Fruit fly (Drosophila melanogaster): ENCODE measurements around the gene Nhe2.

The Nhe2 gene

DNA sequence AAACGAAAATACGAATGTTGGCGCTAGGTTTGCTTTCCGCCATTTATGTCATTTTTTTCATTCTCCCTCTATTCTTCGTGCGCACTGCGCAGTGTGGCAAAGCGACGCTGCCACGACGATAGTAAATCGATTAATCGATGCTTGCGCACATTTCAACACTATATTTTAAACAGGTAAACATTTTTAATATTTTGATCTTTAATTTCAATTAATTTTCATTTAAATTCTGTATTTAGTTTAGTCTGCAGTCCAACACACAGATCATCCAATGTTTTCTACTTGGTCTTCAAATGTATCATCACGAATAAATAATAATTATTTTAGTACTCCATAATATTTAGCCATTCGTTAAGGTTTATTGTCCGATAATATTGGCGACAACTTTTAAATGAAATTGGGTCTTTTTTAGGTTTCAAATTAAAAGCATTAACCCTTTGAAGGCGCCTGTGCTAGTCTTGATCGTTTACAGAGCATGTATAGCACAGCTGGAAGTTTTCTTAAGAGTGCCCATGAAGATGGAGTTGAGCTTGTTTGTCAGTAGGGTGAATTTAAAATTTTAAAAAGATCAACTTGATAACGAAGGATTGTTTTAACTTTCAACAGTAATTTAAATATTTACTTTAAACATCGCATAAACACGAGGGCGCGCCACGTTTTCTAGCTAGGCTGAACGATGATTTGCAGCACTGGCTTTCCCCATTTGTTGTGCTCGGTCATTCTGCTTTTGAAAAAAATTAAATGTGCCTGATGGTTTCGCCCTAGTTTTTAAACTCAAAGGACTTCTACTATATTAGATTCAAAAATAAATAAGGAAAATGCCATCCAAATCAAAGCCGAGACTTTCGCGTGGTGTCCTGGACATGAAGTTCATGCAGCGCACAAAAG is 52.0 kb downstream of the Nhe2 start, which contains the start of the genes Mpp6 and E2f2 (continued):
- no peak for TF ChIP-seq kay (GFP tag; optimal IDR thresholded peaks at IDR 0.05)
- TF ChIP-seq CG10654 (GFP tag; optimal IDR thresholded peaks at IDR 0.05), result no peak
- TF ChIP-seq ken (GFP tag; IDR thresholded peaks at IDR 0.05), result peak; percentile 75
- TF ChIP-seq HLH4C (GFP tag; IDR thresholded peaks at IDR 0.05; ENCODE audit: partially characterized antibody), result peak; percentile 77
- TF ChIP-seq Hey (tag; optimal IDR thresholded peaks at IDR 0.05), result no peak
- TF ChIP-seq btn (GFP tag; optimal IDR thresholded peaks at IDR 0.05), result no peak
- peak; percentile 33 for TF ChIP-seq trem (tag; optimal IDR thresholded peaks at IDR 0.05)
- peak; percentile 80; the same call in 2 of the 4 replicates for TF ChIP-seq chinmo (GFP tag; IDR thresholded peaks at IDR 0.05; ENCODE audit: partially characterized antibody)
- peak; percentile 29 for TF ChIP-seq Dip3 (GFP tag; optimal IDR thresholded peaks at IDR 0.05)
- no peak for TF ChIP-seq Mes4 (GFP tag; optimal IDR thresholded peaks at IDR 0.05)
- TF ChIP-seq CG9215 (GFP tag; IDR thresholded peaks at IDR 0.05), result no peak
- TF ChIP-seq otp (GFP tag; IDR thresholded peaks at IDR 0.05), result no peak
- peak; percentile 36 for TF ChIP-seq CG18619 (GFP tag; optimal IDR thresholded peaks at IDR 0.05)
- peak; percentile 46 for TF ChIP-seq stwl (tag; optimal IDR thresholded peaks at IDR 0.05)
- TF ChIP-seq Sox100B (GFP tag; optimal IDR thresholded peaks at IDR 0.05), result peak; percentile 36
- peak; percentile 3; the same call in 1 of the 2 replicates for TF ChIP-seq CG17612 (GFP tag; IDR thresholded peaks at IDR 0.05)
- peak; percentile 84 for TF ChIP-seq mld (GFP tag; IDR thresholded peaks at IDR 0.05; ENCODE audit: partially characterized antibody)
- TF ChIP-seq Opbp (GFP tag; IDR thresholded peaks at IDR 0.05; ENCODE audit: partially characterized antibody), result peak; percentile 91
- no peak for TF ChIP-seq CG3163 (GFP tag; optimal IDR thresholded peaks at IDR 0.05)
- peak; percentile 95 for TF ChIP-seq psq (GFP tag; optimal IDR thresholded peaks at IDR 0.05)
- no peak for TF ChIP-seq CG4730 (GFP tag; IDR thresholded peaks at IDR 0.05)
- TF ChIP-seq tap (tag; optimal IDR thresholded peaks at IDR 0.05), result no peak
- TF ChIP-seq Ets97D (GFP tag; optimal IDR thresholded peaks at IDR 0.05), result peak; percentile 58
- no peak for TF ChIP-seq scrt (GFP tag; optimal IDR thresholded peaks at IDR 0.05)
- peak; percentile 14; the same call in 1 of the 3 replicates for TF ChIP-seq tgo (GFP tag; IDR thresholded peaks at IDR 0.05)
- peak; percentile 86 for TF ChIP-seq CG16813 (GFP tag; IDR thresholded peaks at IDR 0.05; ENCODE audit: partially characterized antibody)
- TF ChIP-seq prd (optimal IDR thresholded peaks at IDR 0.05), result no peak
- peak; percentile 54 for TF ChIP-seq prd (GFP tag; IDR thresholded peaks at IDR 0.05)
- peak; percentile 26 for TF ChIP-seq sug (tag; optimal IDR thresholded peaks at IDR 0.05)
- TF ChIP-seq CG17186 (GFP tag; optimal IDR thresholded peaks at IDR 0.05), result peak; percentile 77
- no peak for TF ChIP-seq abd-A (tag; optimal IDR thresholded peaks at IDR 0.05)
- TF ChIP-seq CG13424 (tag; optimal IDR thresholded peaks at IDR 0.05), result no peak
- TF ChIP-seq CG18476 (GFP tag; optimal IDR thresholded peaks at IDR 0.05), result no peak
- peak; percentile 7 for TF ChIP-seq Lhr (GFP tag; optimal IDR thresholded peaks at IDR 0.05)
- no peak for TF ChIP-seq CG6854 (GFP tag; optimal IDR thresholded peaks at IDR 0.05)
- no peak for TF ChIP-seq Camta (GFP tag; optimal IDR thresholded peaks at IDR 0.05)
- no peak for TF ChIP-seq Hand (GFP tag; optimal IDR thresholded peaks at IDR 0.05)
- TF ChIP-seq GATAe (GFP tag; conservative IDR thresholded peaks at IDR 0.05), result no peak
- TF ChIP-seq sima (GFP tag; optimal IDR thresholded peaks at IDR 0.05), result no peak
- peak in 1 of 2 experiments; percentile 24 for TF ChIP-seq crp (GFP tag; optimal IDR thresholded peaks at IDR 0.05)
- TF ChIP-seq CG7357 (GFP tag; IDR thresholded peaks at IDR 0.05), result no peak
- no peak for TF ChIP-seq lola (GFP tag; optimal IDR thresholded peaks at IDR 0.05)
- peak; percentile 0 for TF ChIP-seq slp2 (GFP tag; optimal IDR thresholded peaks at IDR 0.05)
- peak; percentile 63 for TF ChIP-seq sna (GFP tag; IDR thresholded peaks at IDR 0.05; ENCODE audit: partially characterized antibody)
- TF ChIP-seq CG8290 (GFP tag; optimal IDR thresholded peaks at IDR 0.05), result peak; percentile 18
- peak in 1 of 2 experiments; percentile 69 for TF ChIP-seq CG8290 (tag; optimal IDR thresholded peaks at IDR 0.05)
- TF ChIP-seq MESR4 (GFP tag; optimal IDR thresholded peaks at IDR 0.05), result peak; percentile 34
- no peak for TF ChIP-seq unpg (GFP tag; optimal IDR thresholded peaks at IDR 0.05)

All from whole organism, embryonic.